Worm (Caenorhabditis elegans) whole organism, late embryonic: Measurements from ENCODE around the gene T20D4.19.

Experiments
- ahr-1 ChIP-seq: sonication (generic microtip); optimal IDR thresholded peaks from 2 replicates; lab custom pipeline; 2016; ENCODE audit warnings: missing genetic modification characterization, missing compliant biosample characterization
- fkh-10 ChIP-seq: fragments of 150-350 bp; optimal IDR thresholded peaks from 2 replicates; lab custom pipeline; 2014; ENCODE audit warnings: missing biosample characterization, missing genetic modification reagents, missing genetic modification characterization
- pha-2 ChIP-seq: sonication (generic microtip); optimal IDR thresholded peaks from 2 replicates; lab custom pipeline; 2017; ENCODE audit warnings: mild to moderate bottlenecking, missing genetic modification characterization, missing compliant biosample characterization
- pqm-1 ChIP-seq: sonication (generic microtip); optimal IDR thresholded peaks from 2 replicates; lab custom pipeline; 2016; ENCODE audit warnings: missing genetic modification characterization, missing compliant biosample characterization
- unc-55 ChIP-seq: sonication (generic microtip); optimal IDR thresholded peaks from 2 replicates; lab custom pipeline; 2017; ENCODE audit warnings: missing biosample characterization, missing genetic modification reagents, missing genetic modification characterization

DNA sequence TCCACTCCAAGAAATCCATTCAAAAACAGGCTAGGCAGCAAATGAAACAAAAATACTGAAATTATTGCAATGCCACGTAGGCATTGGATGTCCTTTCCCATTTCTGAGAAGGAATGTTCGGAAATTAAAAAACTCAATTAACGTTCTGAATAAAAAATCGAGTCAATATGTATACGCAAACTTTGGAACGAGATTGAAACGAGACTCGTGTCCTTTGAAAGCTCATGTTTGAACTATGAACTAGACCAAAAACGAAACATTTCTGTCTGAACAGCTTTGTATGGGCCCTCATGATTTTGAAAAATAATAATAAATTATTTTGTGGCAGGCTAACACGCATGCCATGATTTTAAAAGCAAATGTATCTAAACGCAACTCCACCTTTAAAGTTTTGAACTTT is 43.6 kb upstream of the T20D4.19 start, which contains the start of gene oac-2:
- TF ChIP-seq ahr-1 (tag; lab: Kevin White, UChicago) (no peak), pqm-1 (tag; lab: Kevin White, UChicago) (no peak), pha-2 (tag; lab: Kevin White, UChicago) (no peak), fkh-10 (no peak), unc-55 (GFP tag; lab: Kevin White, UChicago) (no peak)
